Worm (Caenorhabditis elegans) whole organism, late embryonic: ENCODE data around the gene ilc-17.1.

Experiments
- ceh-30 ChIP-seq: fragments of 150-350 bp; optimal IDR thresholded peaks from 2 replicates; lab custom pipeline; 2014; ENCODE audit warnings: missing biosample characterization, missing genetic modification characterization
- ceh-31 ChIP-seq: sonication (generic microtip); optimal IDR thresholded peaks from 2 replicates; lab custom pipeline; 2016; ENCODE audit warnings: missing genetic modification characterization, missing compliant biosample characterization
- fkh-6 ChIP-seq: sonication (generic microtip); optimal IDR thresholded peaks from 2 replicates; lab custom pipeline; 2016; ENCODE audit warnings: missing genetic modification characterization, missing compliant biosample characterization
- lim-6 ChIP-seq: sonication (generic microtip); optimal IDR thresholded peaks from 2 replicates; lab custom pipeline; 2016; ENCODE audit warnings: missing genetic modification characterization, missing compliant biosample characterization
- nhr-232 ChIP-seq: sonication (generic microtip); optimal IDR thresholded peaks from 2 replicates; lab custom pipeline; 2016; ENCODE audit warnings: missing genetic modification characterization, missing compliant biosample characterization
- pat-9 ChIP-seq: fragments of 200-800 bp; sonication (Bioruptor generic); optimal IDR thresholded peaks from 2 replicates; lab custom pipeline; 2018; ENCODE audit warnings: mild to moderate bottlenecking, missing genetic modification characterization, moderate library complexity, missing compliant biosample characterization
- pha-2 ChIP-seq: sonication (generic microtip); optimal IDR thresholded peaks from 2 replicates; lab custom pipeline; 2017; ENCODE audit warnings: mild to moderate bottlenecking, missing genetic modification characterization, missing compliant biosample characterization
- pha-4 ChIP-seq: fragments of 150-350 bp; optimal IDR thresholded peaks from 2 replicates; lab custom pipeline; 2018; ENCODE audit warnings: missing biosample characterization, missing genetic modification reagents, missing genetic modification characterization

DNA sequence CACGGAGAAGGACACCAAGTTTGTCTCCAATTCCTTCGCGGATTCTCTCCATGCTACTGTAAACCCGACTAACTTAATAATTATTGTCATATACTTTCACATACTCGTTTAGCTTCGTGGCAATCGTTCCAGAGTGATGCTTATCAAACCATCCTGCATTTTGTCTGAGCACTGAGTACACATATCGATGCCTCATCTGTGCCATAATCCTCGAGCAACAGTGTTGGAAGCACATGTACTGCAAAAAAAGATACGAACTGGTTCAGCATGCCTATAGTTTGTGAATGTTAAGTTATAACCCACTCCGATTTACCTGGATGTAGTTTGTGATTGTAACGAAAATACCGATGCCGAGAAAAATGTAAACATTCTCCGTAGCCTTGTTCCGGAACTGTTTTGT lies 14.6 kb downstream of the ilc-17.1 start:
- no peak for TF ChIP-seq ceh-30 (tag; lab: Kevin White, UChicago)
- no peak for TF ChIP-seq lim-6 (tag; lab: Kevin White, UChicago)
- no peak for TF ChIP-seq pha-2 (tag; lab: Kevin White, UChicago)
- no peak for TF ChIP-seq ceh-31 (tag; lab: Kevin White, UChicago)
- TF ChIP-seq nhr-232 (tag; lab: Kevin White, UChicago) = no peak
- TF ChIP-seq fkh-6 = no peak
- TF ChIP-seq pat-9 (tag; lab: Kevin White, UChicago) = no peak
- TF ChIP-seq pha-4 (tag; lab: Kevin White, UChicago) = no peak
